Worm (Caenorhabditis elegans) whole organism, L2 larva: Measurements from ENCODE around the gene sem-5.
A peak's percentile ranks its signal among the peaks of the same experiment; 100 is the strongest.

Source experiments
- lin-11 ChIP-seq: fragments of 150-350 bp; sonication (generic microtip); optimal IDR thresholded peaks from 2 replicates; lab custom pipeline; 2014; ENCODE audit warnings: missing biosample characterization, missing genetic modification characterization, inconsistent platforms, mixed read lengths
- mdl-1 ChIP-seq, 2 experiments: fragments of 150-350 bp in 1 of 2; sonication (generic microtip) in 1 of 2; optimal IDR thresholded peaks; 2 replicates each; lab custom pipeline; 2017; ENCODE audit warnings: missing biosample characterization in 2 of 2, missing genetic modification characterization in 2 of 2
- nhr-25 ChIP-seq: fragments of 150-350 bp; sonication (generic microtip); optimal IDR thresholded peaks from 3 replicates; lab custom pipeline; 2014; ENCODE audit warnings: missing biosample characterization, missing genetic modification characterization
- skn-1 ChIP-seq: sonication (generic microtip); optimal IDR thresholded peaks from 2 replicates; lab custom pipeline; 2017; ENCODE audit warnings: missing biosample characterization, missing genetic modification characterization
- unc-39 ChIP-seq: fragments of 150-350 bp; optimal IDR thresholded peaks from 2 replicates; lab custom pipeline; 2014; ENCODE audit warnings: missing biosample characterization, missing genetic modification characterization
- ztf-11 ChIP-seq: sonication (generic microtip); optimal IDR thresholded peaks from 2 replicates; lab custom pipeline; 2017; ENCODE audit warnings: missing biosample characterization, missing genetic modification characterization

- no peak for TF ChIP-seq skn-1 (tag; lab: Kevin White, UChicago)
- TF ChIP-seq lin-11 = peak; percentile 92
- TF ChIP-seq ztf-11 (tag; lab: Kevin White, UChicago) = no peak
- TF ChIP-seq mdl-1 (tag; optimal IDR thresholded peaks at IDR 0.05; lab: Kevin White, UChicago) = peak; percentile 55 to 80
- TF ChIP-seq nhr-25 (tag; lab: Kevin White, UChicago) = peak; percentile 61
- no peak for TF ChIP-seq unc-39 (tag; lab: Kevin White, UChicago)
Observed at ce11 chrX:7951578-7951977, 9.9 kb downstream of the sem-5 start.
